Worm (Caenorhabditis elegans) whole organism, dauer: ENCODE measurements around the gene lsy-13.
"Not testable (repeated sequence)": the region's sequence is repeated elsewhere in the genome, so short reads cannot be mapped to it uniquely, and the experiment has no call there.

Experiments used
- unc-62 ChIP-seq: sonication (generic microtip); optimal IDR thresholded peaks from 2 replicates; lab custom pipeline; 2017; ENCODE audit warnings: missing biosample characterization, missing genetic modification reagents, missing genetic modification characterization

The lsy-13 gene

DNA sequence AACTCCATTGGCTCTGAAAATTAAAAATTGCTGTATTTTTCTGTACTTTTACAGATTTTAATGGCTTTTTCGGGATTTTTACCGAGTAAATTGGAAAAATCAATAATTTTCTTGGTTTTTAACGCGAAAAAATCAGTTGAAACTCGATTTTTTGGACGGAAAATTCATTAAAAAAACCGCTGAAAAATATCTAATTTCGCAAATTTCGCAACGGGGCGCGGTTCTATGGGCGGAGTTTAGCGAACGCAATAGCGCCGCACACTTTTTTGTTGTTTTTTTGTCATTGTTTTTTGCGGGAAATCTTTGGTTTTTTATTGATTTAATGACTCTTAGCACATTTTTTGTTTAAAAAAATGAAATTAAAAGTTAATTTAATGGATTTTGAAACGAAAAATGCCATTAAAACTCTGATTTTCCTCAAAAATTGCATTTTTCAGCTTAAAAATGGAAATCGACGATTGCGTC is at the start of gene lsy-13, which contains the start of gene mel-46:
Gene lsy-13 (plus strand): TSS at position 440 of the 465 bp plus-strand sequence.
Gene mel-46 (minus strand): TSS at position 51 of the 465 bp plus-strand sequence.
- no peak for TF ChIP-seq unc-62 (GFP tag; lab: Kevin White, UChicago)

DNA sequence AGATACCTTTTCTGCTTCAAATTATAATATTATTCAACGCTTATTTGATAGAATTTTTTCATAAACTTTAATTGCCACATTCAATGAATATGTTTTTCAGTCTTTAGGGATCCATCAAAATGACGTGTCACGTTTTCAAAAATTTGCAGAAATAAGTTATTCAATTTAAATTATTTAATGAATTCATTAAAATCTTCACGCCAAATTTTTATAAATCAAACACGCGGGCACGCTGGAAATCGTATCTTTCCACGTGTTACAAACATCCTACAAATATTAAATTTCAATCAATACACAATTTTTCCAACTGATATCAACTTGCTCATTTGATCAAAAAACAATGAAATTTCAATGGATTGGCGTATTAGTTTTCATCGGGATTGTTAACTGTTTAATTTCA is 41.1 kb upstream of the lsy-13 start, which contains the start of gene Y116A8A.4:
Gene Y116A8A.4 (plus strand): TSS at position 301 of the 400 bp plus-strand sequence.
- TF ChIP-seq unc-62 (GFP tag; lab: Kevin White, UChicago) = no peak

DNA sequence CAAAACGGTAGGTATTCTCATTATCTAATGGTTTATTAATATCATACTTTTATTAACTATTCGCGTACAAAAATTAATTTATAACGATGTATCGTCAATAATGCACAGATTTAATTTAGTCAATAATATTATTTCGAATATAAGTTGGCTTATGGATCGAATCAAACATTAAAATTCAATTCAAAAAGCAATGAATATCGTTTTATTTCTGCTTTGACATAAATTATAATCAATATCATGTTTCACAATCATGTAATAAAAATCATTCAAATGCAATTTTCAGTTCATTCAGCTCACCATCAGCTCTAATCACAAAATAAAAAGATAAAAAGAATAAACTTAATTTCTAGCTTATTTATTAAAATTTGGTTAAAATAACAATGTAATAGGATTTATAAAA is 35.0 kb upstream of the lsy-13 start, which contains the start of gene Y116A8A.6:
Gene Y116A8A.6 (minus strand): TSS at position 101 of the 400 bp plus-strand sequence.
- no peak for TF ChIP-seq unc-62 (GFP tag; lab: Kevin White, UChicago)

DNA sequence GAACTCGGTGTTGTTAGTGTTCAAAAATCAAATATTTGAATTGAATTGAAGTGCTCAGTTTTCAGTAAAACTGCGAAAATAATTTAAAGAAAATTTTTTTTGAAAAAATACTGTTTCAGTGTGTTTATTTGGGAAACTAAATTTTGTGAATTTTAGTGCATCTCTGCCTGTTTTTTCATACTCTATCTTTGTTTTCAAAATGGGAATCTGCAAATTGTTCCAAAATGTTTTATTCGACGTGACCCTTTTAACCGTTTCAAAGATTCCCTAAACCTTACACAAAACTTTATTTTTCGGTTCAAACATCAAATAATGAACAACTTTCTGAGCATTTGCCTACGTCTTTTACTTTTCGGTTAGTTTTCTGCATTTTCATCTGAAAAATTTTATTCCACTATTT is 33.8 kb upstream of the lsy-13 start, which contains the start of gene Y116A8A.7:
Gene Y116A8A.7 (plus strand): TSS at position 301 of the 400 bp plus-strand sequence.
- TF ChIP-seq unc-62 (GFP tag; lab: Kevin White, UChicago) = no peak

DNA sequence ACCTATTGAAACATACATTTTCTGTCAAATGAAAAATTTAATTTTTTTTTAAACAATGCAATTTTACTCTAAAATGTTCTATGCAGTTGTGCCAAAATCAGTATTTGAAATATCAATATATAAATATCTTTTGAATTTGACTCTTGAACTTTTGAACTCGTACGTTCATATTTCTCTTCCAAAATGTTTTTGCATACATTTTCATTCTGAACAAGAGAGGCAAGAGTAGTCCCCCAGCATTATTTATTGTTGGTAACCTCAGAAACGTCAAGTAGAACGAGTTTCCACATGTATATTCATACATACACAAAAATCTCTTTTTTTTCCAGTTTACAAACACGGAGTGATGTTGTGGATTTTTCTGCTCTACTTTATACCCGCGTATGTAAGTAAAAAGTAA is 32.3 kb upstream of the lsy-13 start, which contains the start of gene clec-194:
Gene clec-194 (plus strand): TSS at position 301 of the 400 bp plus-strand sequence.
- no peak for TF ChIP-seq unc-62 (GFP tag; lab: Kevin White, UChicago)

DNA sequence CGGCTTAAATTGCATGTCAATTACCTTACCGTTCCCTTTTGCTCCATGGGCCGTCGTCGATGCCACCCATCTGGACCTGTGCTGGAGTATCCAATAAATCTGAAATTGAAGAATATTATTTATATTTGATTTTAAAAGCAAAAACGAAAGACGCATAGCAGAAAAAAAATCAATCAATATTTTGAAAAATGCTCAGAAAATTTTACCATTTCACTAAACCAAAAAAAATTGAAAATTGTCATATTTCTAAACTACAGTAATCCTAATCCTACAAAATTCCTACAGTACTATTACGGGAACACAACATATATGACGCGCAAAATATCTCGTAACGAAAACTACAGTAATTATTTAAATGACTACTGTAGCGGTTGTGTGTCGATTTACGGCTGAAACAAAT is 20.8 kb upstream of the lsy-13 start, which contains the start of gene Y116A8A.150:
Gene Y116A8A.150 (minus strand): TSS at position 101 of the 400 bp plus-strand sequence.
- not testable (repeated sequence) for TF ChIP-seq unc-62 (GFP tag; lab: Kevin White, UChicago)

DNA sequence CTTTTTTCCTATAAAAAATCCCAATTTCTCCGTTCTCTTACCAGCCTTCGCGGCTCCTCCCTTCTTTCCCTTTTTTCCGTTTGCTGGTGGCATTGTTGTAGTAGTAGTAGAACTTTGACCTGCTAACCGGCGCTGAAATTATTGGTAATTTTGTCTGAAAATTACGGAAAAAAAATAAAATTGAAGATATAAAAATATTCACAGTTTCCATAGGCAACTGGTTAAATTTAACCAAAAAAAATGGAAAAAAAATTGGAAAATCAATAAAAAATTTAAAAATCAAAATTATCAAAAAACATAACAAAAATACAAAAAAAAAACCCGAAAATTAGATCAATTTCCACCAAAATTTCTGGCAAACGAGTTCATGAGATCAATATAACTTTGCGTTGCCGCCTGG is 8.9 kb upstream of the lsy-13 start, which contains the start of gene map-2:
Gene map-2 (minus strand): TSS at position 101 of the 400 bp plus-strand sequence.
- no peak for TF ChIP-seq unc-62 (GFP tag; lab: Kevin White, UChicago)

DNA sequence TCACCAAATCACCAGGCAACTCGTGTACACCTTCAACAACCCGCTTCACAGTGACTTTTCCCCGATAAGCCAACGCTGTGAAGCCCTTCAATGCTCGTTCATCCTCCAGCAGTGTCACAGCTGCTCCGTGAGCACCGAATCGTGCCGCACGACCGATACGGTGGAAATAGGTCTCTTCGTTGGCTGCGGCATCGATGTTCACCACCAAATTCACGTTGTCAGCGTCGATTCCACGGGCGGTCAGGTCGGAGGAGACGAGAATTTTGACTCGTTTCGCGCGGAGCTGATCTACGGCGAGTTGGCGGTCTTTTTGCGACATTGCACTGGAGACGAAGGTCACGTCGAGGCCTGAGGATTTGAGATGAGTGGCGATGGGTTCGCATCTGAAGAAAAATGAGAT is 3.0 kb upstream of the lsy-13 start:
- no peak for TF ChIP-seq unc-62 (GFP tag; lab: Kevin White, UChicago)

DNA sequence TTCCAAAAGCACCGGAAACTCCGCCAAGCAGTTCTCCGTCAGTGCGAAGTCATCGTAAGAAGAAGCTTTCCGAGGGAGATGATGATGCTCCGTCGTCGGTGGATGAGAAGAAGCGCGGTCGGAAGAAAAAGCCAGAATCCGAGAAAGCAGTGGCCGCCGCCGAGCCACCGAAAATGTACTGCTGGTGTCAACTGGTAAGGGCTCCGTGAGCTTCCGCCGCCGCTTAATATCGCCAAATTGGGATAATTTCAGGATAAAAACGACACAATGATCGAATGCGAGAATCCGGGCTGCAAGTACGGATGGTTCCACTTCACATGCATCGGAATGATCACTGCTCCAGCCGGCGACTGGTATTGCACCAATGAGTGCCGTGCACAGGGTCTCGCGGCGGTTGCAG is 1.2 kb downstream of the lsy-13 start:
- TF ChIP-seq unc-62 (GFP tag; lab: Kevin White, UChicago) = no peak

DNA sequence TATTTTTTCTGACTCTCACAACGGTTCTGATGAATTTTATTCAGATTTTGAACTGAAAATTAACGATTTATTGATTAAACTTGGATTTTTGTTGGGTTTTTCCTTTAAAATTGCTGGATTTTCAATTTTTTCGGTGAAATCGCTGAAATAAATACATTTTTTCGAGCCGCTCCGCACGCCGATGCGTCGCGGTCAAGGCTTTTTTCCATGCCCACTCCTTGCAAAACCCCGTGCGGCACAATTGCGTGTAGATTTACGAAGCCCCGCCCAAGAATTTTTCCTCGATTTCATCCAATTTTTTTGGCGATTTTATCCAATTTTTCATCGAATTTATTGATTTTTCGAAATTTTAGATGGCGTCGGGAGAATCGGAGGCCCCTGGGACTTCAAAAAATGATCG is 1.8 kb downstream of the lsy-13 start, which contains the start of gene gtsf-1:
Gene gtsf-1 (plus strand): TSS at position 354 of the 400 bp plus-strand sequence.
- no peak for TF ChIP-seq unc-62 (GFP tag; lab: Kevin White, UChicago)

DNA sequence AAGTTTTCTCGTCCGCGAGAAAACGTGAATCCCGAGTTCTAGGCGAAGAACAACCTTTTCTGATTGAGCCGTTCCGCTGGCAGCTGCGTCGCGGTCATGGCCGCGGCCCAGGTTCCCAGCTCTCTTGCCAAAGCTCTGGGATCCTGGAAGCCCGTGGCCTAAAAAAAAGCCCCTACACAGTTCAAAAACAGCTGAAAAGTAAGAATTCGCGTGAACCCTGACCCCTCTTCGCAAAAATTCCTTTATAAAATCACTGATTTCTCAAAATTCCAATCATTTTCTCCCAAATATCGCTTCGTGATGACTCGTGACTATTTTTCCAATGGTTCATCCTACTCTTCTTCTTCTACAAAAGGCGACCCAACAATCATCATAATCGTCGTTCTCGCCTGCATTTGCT is 3.6 kb downstream of the lsy-13 start, which contains the start of gene T06A10.107:
Gene T06A10.107 (plus strand): TSS at position 301 of the 400 bp plus-strand sequence.
- TF ChIP-seq unc-62 (GFP tag; lab: Kevin White, UChicago) = no peak

DNA sequence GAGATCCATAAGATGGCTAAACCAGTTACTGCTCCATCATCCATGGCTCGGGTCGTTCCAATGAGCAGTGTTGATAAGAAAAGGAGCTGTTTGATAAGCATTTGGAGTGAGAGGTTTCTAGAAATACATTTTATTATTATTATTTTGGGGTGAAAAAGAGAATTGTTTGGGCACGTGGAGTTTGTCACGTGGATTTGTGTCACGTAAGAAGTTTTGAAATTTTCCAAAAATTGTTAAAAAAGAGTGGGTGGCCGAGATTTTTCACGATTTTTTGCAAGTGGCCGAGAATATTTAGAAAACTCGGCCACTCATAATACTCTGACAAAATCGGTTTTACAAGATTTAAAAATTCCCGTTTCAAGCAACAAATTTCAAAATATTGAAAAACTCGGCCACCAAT is 5.2 kb downstream of the lsy-13 start, which contains the start of gene T06A10.106:
Gene T06A10.106 (minus strand): TSS at position 101 of the 400 bp plus-strand sequence.
- no peak for TF ChIP-seq unc-62 (GFP tag; lab: Kevin White, UChicago)

DNA sequence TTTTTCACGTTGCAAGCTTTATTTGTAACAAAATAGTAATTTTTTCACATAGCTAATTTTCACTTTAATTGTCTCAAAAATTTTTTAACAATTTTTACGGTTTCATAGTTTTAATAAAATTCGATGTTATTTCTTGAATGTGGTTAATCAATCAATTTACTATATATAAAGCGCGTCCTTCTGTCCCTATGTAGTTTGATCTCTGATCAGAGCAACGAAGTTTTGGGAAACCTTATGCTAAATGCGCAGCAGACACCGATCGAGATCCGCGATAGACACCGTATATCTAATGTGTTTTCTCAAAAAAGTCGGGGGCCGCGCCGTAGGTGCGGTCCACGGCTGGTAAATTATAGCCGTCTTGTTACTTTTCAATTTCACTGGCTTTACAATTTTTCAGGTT is 24.9 kb downstream of the lsy-13 start:
- no peak for TF ChIP-seq unc-62 (GFP tag; lab: Kevin White, UChicago)

DNA sequence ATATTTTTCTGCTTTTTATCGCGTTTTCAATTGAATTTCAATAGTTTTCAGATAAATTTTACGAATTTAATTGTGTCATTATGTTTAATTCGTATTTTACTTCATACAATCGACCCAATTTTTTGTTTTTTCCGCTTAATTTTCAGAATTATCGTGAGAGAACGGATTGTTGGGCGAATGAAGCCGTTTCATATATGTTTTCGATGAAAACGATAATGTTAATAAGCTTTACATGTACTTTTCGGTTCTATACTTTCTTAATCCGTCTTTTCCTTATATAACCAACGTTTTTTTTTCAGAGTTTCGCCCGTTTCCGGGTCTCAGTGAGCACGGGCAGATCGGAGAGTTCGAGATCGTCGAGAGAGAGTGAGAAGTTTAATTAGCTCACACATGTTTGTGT is 31.6 kb downstream of the lsy-13 start, which contains the start of gene T06A10.2:
Gene T06A10.2 (plus strand): TSS at position 301 of the 400 bp plus-strand sequence.
- TF ChIP-seq unc-62 (GFP tag; lab: Kevin White, UChicago) = not testable (repeated sequence)

DNA sequence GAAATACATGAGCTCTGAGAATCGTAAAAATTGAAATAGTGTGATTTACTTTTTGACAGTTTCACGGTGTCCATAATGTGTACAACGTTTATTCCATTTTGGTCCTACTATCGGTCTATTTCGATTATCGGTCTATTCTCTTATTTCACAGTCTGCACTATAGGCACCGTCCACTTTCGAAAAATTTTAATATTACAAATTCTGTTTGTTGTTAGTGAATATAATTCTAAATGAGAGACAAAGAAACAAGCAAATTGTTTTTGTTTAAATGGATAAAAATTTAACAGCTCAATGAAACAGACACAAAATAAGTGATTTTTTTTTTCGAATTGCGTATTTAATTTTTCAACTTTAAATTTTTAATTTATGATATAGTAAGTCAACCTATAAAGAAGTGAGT is 34.5 kb downstream of the lsy-13 start:
- no peak for TF ChIP-seq unc-62 (GFP tag; lab: Kevin White, UChicago)
